Fruit fly (Drosophila melanogaster): ENCODE results near the gene Lip2.

The Lip2 gene

dm6 chr2L:10687009-10687793, 22.1 kb downstream of the Lip2 start, which contains the start of gene CG7296:
Gene CG7296, minus strand, starts transcription at chr2L:10687066.
- TF ChIP-seq Eip78C (GFP tag) (peak; percentile 10), CG1621 (tag; optimal IDR thresholded peaks at IDR 0.05) (peak; percentile 33), Gug (GFP tag; IDR thresholded peaks at IDR 0.05) (no peak)

- TF ChIP-seq CG6792 (GFP tag; optimal IDR thresholded peaks at IDR 0.05) (no peak), dsx (GFP tag; optimal IDR thresholded peaks at IDR 0.05; ENCODE audit: poor library complexity, severe bottlenecking) (no peak), CG8119 (GFP tag; IDR thresholded peaks at IDR 0.05) (no peak), CG3032 (tag; optimal IDR thresholded peaks at IDR 0.05) (no peak), Eip75B (GFP tag; optimal IDR thresholded peaks at IDR 0.05) (no peak), CG9139 (GFP tag; optimal IDR thresholded peaks at IDR 0.05) (no peak), Hr39 (GFP tag; optimal IDR thresholded peaks at IDR 0.05) (no peak)
Measured at dm6 chr2L:10685666-10686065, 23.6 kb downstream of the Lip2 start.

dm6 chr2L:10684309-10684708, 24.9 kb downstream of the Lip2 start, which contains the start of gene CG7299:
Gene CG7299, minus strand, starts transcription at chr2L:10684409.
- TF ChIP-seq Lpt (GFP tag; optimal IDR thresholded peaks at IDR 0.05) (no peak), CG10669 (GFP tag; optimal IDR thresholded peaks at IDR 0.05) (no peak), CG10631 (GFP tag; optimal IDR thresholded peaks at IDR 0.05) (no peak), CG8319 (GFP tag; optimal IDR thresholded peaks at IDR 0.05) (no peak), CG11902 (GFP tag; optimal IDR thresholded peaks at IDR 0.05) (no peak), CG6792 (GFP tag; optimal IDR thresholded peaks at IDR 0.05) (no peak), Blimp-1 (GFP tag; optimal IDR thresholded peaks at IDR 0.05) (no peak), CG1621 (tag; optimal IDR thresholded peaks at IDR 0.05) (no peak), CG8632 (GFP tag; optimal IDR thresholded peaks at IDR 0.05) (no peak), Smox (GFP tag; optimal IDR thresholded peaks at IDR 0.05) (no peak), svp (GFP tag) (no peak), Sox14 (GFP tag; optimal IDR thresholded peaks at IDR 0.05) (no peak), topi (GFP tag; optimal IDR thresholded peaks at IDR 0.05) (no peak), dsx (GFP tag; optimal IDR thresholded peaks at IDR 0.05; ENCODE audit: poor library complexity, severe bottlenecking) (no peak)

dm6 chr2L:10682912-10683311, 26.3 kb downstream of the Lip2 start:
- TF ChIP-seq Ets96B (tag; optimal IDR thresholded peaks at IDR 0.05) (no peak), pdm3 (GFP tag; optimal IDR thresholded peaks at IDR 0.05) (no peak), CG6854 (GFP tag; optimal IDR thresholded peaks at IDR 0.05) (no peak), Ets21C (GFP tag; optimal IDR thresholded peaks at IDR 0.05) (no peak), CG10669 (GFP tag; optimal IDR thresholded peaks at IDR 0.05) (no peak), Hr38 (GFP tag; optimal IDR thresholded peaks at IDR 0.05) (no peak), fd59A (GFP tag; optimal IDR thresholded peaks at IDR 0.05) (no peak)

dm6 chr2L:10682197-10682596, 27.1 kb downstream of the Lip2 start:
- TF ChIP-seq Sox102F (GFP tag; optimal IDR thresholded peaks at IDR 0.05), result no peak
- TF ChIP-seq Sox15 (GFP tag; optimal IDR thresholded peaks at IDR 0.05), result no peak
- TF ChIP-seq Hr4 (GFP tag; optimal IDR thresholded peaks at IDR 0.05), result no peak
- TF ChIP-seq Ets96B (tag; optimal IDR thresholded peaks at IDR 0.05), result no peak
- no peak for TF ChIP-seq Gug (GFP tag; IDR thresholded peaks at IDR 0.05)
- no peak for TF ChIP-seq achi (GFP tag; optimal IDR thresholded peaks at IDR 0.05)
- no peak for TF ChIP-seq topi (GFP tag; optimal IDR thresholded peaks at IDR 0.05)
- no peak for TF ChIP-seq CG10669 (GFP tag; optimal IDR thresholded peaks at IDR 0.05)
- no peak for TF ChIP-seq salr (GFP tag; optimal IDR thresholded peaks at IDR 0.05)
- TF ChIP-seq Ets21C (GFP tag; optimal IDR thresholded peaks at IDR 0.05), result no peak
- no peak for TF ChIP-seq CG32006 (GFP tag; optimal IDR thresholded peaks at IDR 0.05)
- no peak for TF ChIP-seq eg (GFP tag; IDR thresholded peaks at IDR 0.05)
- TF ChIP-seq Met (GFP tag; optimal IDR thresholded peaks at IDR 0.05), result no peak
- TF ChIP-seq CG3032 (tag; optimal IDR thresholded peaks at IDR 0.05), result no peak
- no peak for TF ChIP-seq CG6854 (GFP tag; optimal IDR thresholded peaks at IDR 0.05)
- no peak for TF ChIP-seq Blimp-1 (GFP tag; optimal IDR thresholded peaks at IDR 0.05)
